Fruit fly (Drosophila melanogaster): Measurements from ENCODE around the gene Lcp65Ag1.

dm6 chr3L:6104551-6104950, 30.5 kb downstream of the Lcp65Ag1 start:
- TF ChIP-seq psq (optimal IDR thresholded peaks at IDR 0.05): no peak
- TF ChIP-seq insv (optimal IDR thresholded peaks at IDR 0.05): no peak
- TF ChIP-seq h (optimal IDR thresholded peaks at IDR 0.05): no peak
- no peak for TF ChIP-seq ttk (optimal IDR thresholded peaks at IDR 0.05)
- TF ChIP-seq Myc (optimal IDR thresholded peaks at IDR 0.05): no peak
- TF ChIP-seq Sin3A (optimal IDR thresholded peaks at IDR 0.05): no peak
